Worm (Caenorhabditis elegans) whole organism, mixed stage, embryonic: ENCODE data around the gene sri-39.
"Not testable (repeated sequence)": the region's sequence is repeated elsewhere in the genome, so short reads cannot be mapped to it uniquely, and the experiment has no call there.

Experiments used
- M03D4.4 ChIP-seq: sonication (generic microtip); optimal IDR thresholded peaks from 2 replicates; lab custom pipeline; 2017; ENCODE audit warnings: mild to moderate bottlenecking, missing genetic modification characterization, missing compliant biosample characterization
- bed-3 ChIP-seq: fragments of 200-800 bp; sonication (Bioruptor generic); optimal IDR thresholded peaks from 3 replicates; lab custom pipeline; 2018; ENCODE audit warnings: mild to moderate bottlenecking, missing genetic modification characterization, moderate library complexity, missing compliant biosample characterization
- ceh-83 ChIP-seq: fragments of 200-800 bp; sonication (Bioruptor generic); optimal IDR thresholded peaks from 2 replicates; lab custom pipeline; 2018; ENCODE audit warnings: mild to moderate bottlenecking, missing genetic modification characterization, missing compliant biosample characterization
- ces-1 ChIP-seq: fragments of 150-350 bp; optimal IDR thresholded peaks from 2 replicates; lab custom pipeline; 2014; ENCODE audit warnings: missing biosample characterization, missing genetic modification reagents, missing genetic modification characterization
- cnd-1 ChIP-seq: fragments of 200-800 bp; sonication (Bioruptor generic); optimal IDR thresholded peaks from 2 replicates; lab custom pipeline; 2018; ENCODE audit warnings: mild to moderate bottlenecking, missing genetic modification characterization, missing compliant biosample characterization
- drap-1 ChIP-seq: fragments of 200-800 bp; sonication (Bioruptor generic); optimal IDR thresholded peaks from 3 replicates; lab custom pipeline; 2018; ENCODE audit warnings: mild to moderate bottlenecking, missing genetic modification characterization, missing compliant biosample characterization
- elt-1 ChIP-seq: sonication (generic microtip); optimal IDR thresholded peaks from 2 replicates; lab custom pipeline; 2017; ENCODE audit warnings: missing genetic modification characterization, mild to moderate bottlenecking, missing compliant biosample characterization, antibody characterized with exemption, moderate library complexity, borderline replicate concordance; ENCODE audit not compliant: insufficient read depth
- elt-3 ChIP-seq: fragments of 150-350 bp; optimal IDR thresholded peaks from 2 replicates; lab custom pipeline; 2014; ENCODE audit warnings: missing biosample characterization, missing genetic modification characterization
- flh-1 ChIP-seq: fragments of 200-800 bp; sonication (Bioruptor generic); optimal IDR thresholded peaks from 2 replicates; lab custom pipeline; 2018; ENCODE audit warnings: mild to moderate bottlenecking, missing genetic modification characterization, moderate library complexity, missing compliant biosample characterization
- ham-2 ChIP-seq: fragments of 200-800 bp; sonication (Bioruptor generic); optimal IDR thresholded peaks from 2 replicates; lab custom pipeline; 2018; ENCODE audit warnings: mild to moderate bottlenecking, missing genetic modification characterization, missing compliant biosample characterization
- hlh-1 ChIP-seq: fragments of 150-350 bp; optimal IDR thresholded peaks from 2 replicates; lab custom pipeline; 2014; ENCODE audit warnings: missing biosample characterization, missing genetic modification reagents, missing genetic modification characterization
- lin-13 ChIP-seq: fragments of 150-350 bp; optimal IDR thresholded peaks from 2 replicates; lab custom pipeline; 2014; ENCODE audit warnings: missing biosample characterization, missing genetic modification characterization
- lin-32 ChIP-seq: fragments of 200-800 bp; sonication (Bioruptor generic); optimal IDR thresholded peaks from 2 replicates; lab custom pipeline; 2018; ENCODE audit warnings: mild to moderate bottlenecking, missing genetic modification characterization, missing compliant biosample characterization
- lsy-2 ChIP-seq: fragments of 150-350 bp; optimal IDR thresholded peaks from 2 replicates; lab custom pipeline; 2014; ENCODE audit warnings: missing biosample characterization, missing genetic modification characterization
- mab-5 ChIP-seq: fragments of 150-350 bp; optimal IDR thresholded peaks from 2 replicates; lab custom pipeline; 2014; ENCODE audit warnings: missing biosample characterization, missing genetic modification characterization
- mep-1 ChIP-seq: fragments of 150-350 bp; optimal IDR thresholded peaks from 2 replicates; lab custom pipeline; 2017; ENCODE audit warnings: missing biosample characterization, missing genetic modification reagents, missing genetic modification characterization, inconsistent platforms
- mls-2 ChIP-seq: sonication (generic microtip); optimal IDR thresholded peaks from 2 replicates; lab custom pipeline; 2016; ENCODE audit warnings: mild to moderate bottlenecking, missing genetic modification characterization, moderate library complexity, missing compliant biosample characterization
- nhr-12 ChIP-seq: fragments of 150-350 bp; optimal IDR thresholded peaks from 2 replicates; lab custom pipeline; 2014; ENCODE audit warnings: missing biosample characterization, missing genetic modification characterization
- nhr-2 ChIP-seq: fragments of 150-350 bp; optimal IDR thresholded peaks from 2 replicates; lab custom pipeline; 2014; ENCODE audit warnings: missing biosample characterization, missing genetic modification characterization
- nhr-237 ChIP-seq: fragments of 150-350 bp; optimal IDR thresholded peaks from 2 replicates; lab custom pipeline; 2014; ENCODE audit warnings: missing biosample characterization, missing genetic modification characterization
- nhr-76 ChIP-seq: sonication (generic microtip); optimal IDR thresholded peaks from 2 replicates; lab custom pipeline; 2017; ENCODE audit warnings: missing biosample characterization, missing genetic modification characterization
- pha-4 ChIP-seq: fragments of 150-350 bp; optimal IDR thresholded peaks from 2 replicates; lab custom pipeline; 2018; ENCODE audit warnings: missing biosample characterization, missing genetic modification reagents, missing genetic modification characterization
- sem-2 ChIP-seq: fragments of 200-800 bp; sonication (Bioruptor generic); optimal IDR thresholded peaks from 2 replicates; lab custom pipeline; 2018; ENCODE audit warnings: mild to moderate bottlenecking, missing genetic modification characterization, missing compliant biosample characterization
- sptf-1 ChIP-seq: sonication (generic microtip); optimal IDR thresholded peaks from 2 replicates; lab custom pipeline; 2017; ENCODE audit warnings: mild to moderate bottlenecking, missing genetic modification characterization, moderate library complexity, missing compliant biosample characterization
- unc-120 ChIP-seq: sonication (generic microtip); optimal IDR thresholded peaks from 2 replicates; lab custom pipeline; 2017; ENCODE audit warnings: missing genetic modification characterization, missing compliant biosample characterization; ENCODE audit not compliant: poor library complexity, severe bottlenecking
- unc-39 ChIP-seq: fragments of 150-350 bp; optimal IDR thresholded peaks from 2 replicates; lab custom pipeline; 2014; ENCODE audit warnings: missing biosample characterization, missing genetic modification characterization
- unc-62 ChIP-seq: fragments of 150-350 bp; optimal IDR thresholded peaks from 2 replicates; lab custom pipeline; 2014; ENCODE audit warnings: missing biosample characterization, missing genetic modification reagents, missing genetic modification characterization
- zip-8 ChIP-seq: fragments of 150-350 bp; optimal IDR thresholded peaks from 2 replicates; lab custom pipeline; 2014; ENCODE audit warnings: missing biosample characterization, missing genetic modification characterization
- ztf-11 ChIP-seq: fragments of 150-350 bp; optimal IDR thresholded peaks from 2 replicates; lab custom pipeline; 2014; ENCODE audit warnings: missing biosample characterization, missing genetic modification characterization

Gene sri-39

DNA sequence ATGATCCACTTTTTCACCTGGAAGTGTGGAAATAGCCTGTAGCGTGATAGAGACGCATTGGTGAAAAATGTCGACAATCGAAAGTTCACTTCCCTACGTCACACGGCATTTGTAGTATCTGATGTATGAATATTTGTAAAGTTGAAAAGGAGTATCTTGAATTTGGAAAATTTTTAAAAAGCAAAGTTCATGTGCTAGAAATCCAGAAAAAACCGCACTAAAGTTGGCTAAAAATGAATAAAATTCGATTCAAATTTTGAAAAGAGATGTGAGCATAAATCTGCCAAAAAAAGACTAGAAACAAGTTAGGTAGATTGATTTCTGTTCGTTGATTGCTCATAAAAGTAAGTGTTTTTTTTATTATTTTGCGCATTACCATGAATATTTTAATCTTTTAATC is 4.3 kb upstream of the sri-39 start, which contains the start of gene sri-74:
Gene sri-74, minus strand, starts transcription at position 101 of the 400 bp plus-strand sequence.
- TF ChIP-seq lsy-2: no peak

- TF ChIP-seq bed-3 (GFP tag; lab: Kevin White, UChicago) (no peak), flh-1 (no peak), lsy-2 (no peak), lin-13 (no peak), unc-120 (no peak), ztf-11 (tag; lab: Kevin White, UChicago) (no peak), hlh-1 (tag; lab: Kevin White, UChicago) (no peak), nhr-12 (no peak), unc-62 (GFP tag; lab: Kevin White, UChicago) (no peak), lin-32 (no peak), sem-2 (GFP tag; lab: Kevin White, UChicago) (no peak), nhr-76 (tag; lab: Kevin White, UChicago) (no peak), mep-1 (tag; lab: Kevin White, UChicago) (no peak), ham-2 (no peak), mls-2 (tag; lab: Kevin White, UChicago) (no peak), unc-39 (tag; lab: Kevin White, UChicago) (no peak), ces-1 (GFP tag; lab: Kevin White, UChicago) (no peak), elt-3 (tag; lab: Kevin White, UChicago) (no peak), M03D4.4 (tag; lab: Kevin White, UChicago) (no peak)
Measured at ce11 chrII:2585493-2585892, 1.8 kb upstream of the sri-39 start, which contains the start of gene sri-36. TSS of gene sri-36 (minus strand) at chrII:2585593.

DNA sequence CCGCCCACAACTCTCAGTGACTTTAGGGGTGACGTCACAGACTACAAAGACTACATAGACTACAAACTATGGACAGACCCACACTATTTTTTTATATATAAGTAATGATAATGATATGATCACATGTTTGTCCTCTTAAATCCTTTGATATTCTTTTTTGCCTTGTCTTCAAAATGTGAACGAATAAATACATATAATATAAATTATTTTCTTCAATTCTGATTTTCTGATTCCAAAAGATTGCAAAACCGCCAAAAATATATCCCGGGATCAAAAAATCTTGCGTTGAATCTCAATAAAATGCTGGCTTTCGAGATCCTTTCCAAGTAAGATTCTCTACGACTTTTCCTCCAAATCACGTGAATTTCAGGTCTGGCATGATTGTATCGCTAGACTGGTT is 12.9 kb downstream of the sri-39 start, which contains the start of gene F33H12.1:
Gene F33H12.1, plus strand, starts transcription at position 301 of the 400 bp plus-strand sequence.
- TF ChIP-seq sptf-1, mab-5, elt-3 (tag; lab: Kevin White, UChicago): not testable (repeated sequence)

ce11 chrII:2600931-2601330 is 13.6 kb downstream of the sri-39 start:
- no peak for TF ChIP-seq nhr-2 (tag; lab: Kevin White, UChicago)
- TF ChIP-seq lin-32: no peak
- no peak for TF ChIP-seq sptf-1 (tag; lab: Kevin White, UChicago)
- no peak for TF ChIP-seq pha-4 (tag; lab: Kevin White, UChicago)
- TF ChIP-seq flh-1: no peak
- TF ChIP-seq cnd-1 (tag; lab: Kevin White, UChicago): no peak
- TF ChIP-seq M03D4.4 (tag; lab: Kevin White, UChicago): no peak
- TF ChIP-seq zip-8 (tag; lab: Kevin White, UChicago): no peak
- TF ChIP-seq nhr-237 (tag; lab: Kevin White, UChicago): no peak
- TF ChIP-seq elt-1: no peak
- no peak for TF ChIP-seq elt-3 (tag; lab: Kevin White, UChicago)
- no peak for TF ChIP-seq hlh-1 (tag; lab: Kevin White, UChicago)
- no peak for TF ChIP-seq lin-13
- TF ChIP-seq, all 35 proteins: peak for 0

DNA sequence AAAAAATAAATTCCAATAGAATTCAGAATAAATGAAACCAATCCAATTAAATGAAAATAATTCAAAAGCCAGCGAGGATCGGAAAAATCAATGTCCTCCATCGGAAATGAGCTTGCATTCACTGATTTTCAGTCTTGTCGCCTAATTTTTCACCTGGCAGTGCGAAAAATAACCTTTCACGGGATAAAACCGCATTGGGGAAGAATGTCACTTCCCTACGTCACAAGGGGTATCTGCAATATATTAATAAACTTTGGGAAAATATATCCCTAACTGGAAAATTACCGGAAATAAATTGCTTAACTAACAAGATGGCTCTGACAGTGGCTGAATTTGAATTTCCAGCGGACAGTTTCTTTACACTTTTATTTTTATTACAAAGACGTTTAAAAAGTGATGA is 18.0 kb downstream of the sri-39 start, which contains the start of gene sri-77:
Gene sri-77, minus strand, starts transcription at position 101 of the 400 bp plus-strand sequence.
- TF ChIP-seq unc-120 (no peak), nhr-2 (tag; lab: Kevin White, UChicago) (no peak), flh-1 (no peak), elt-1 (no peak)
- TF ChIP-seq, all 35 proteins: peak for 0

- TF ChIP-seq drap-1 (GFP tag; lab: Kevin White, UChicago): no peak
- no peak for TF ChIP-seq nhr-237 (tag; lab: Kevin White, UChicago)
- no peak for TF ChIP-seq ztf-11 (tag; lab: Kevin White, UChicago)
- no peak for TF ChIP-seq sptf-1 (tag; lab: Kevin White, UChicago)
- no peak for TF ChIP-seq unc-39 (tag; lab: Kevin White, UChicago)
- no peak for TF ChIP-seq mab-5 (tag; lab: Kevin White, UChicago)
- TF ChIP-seq hlh-1 (tag; lab: Kevin White, UChicago): no peak
- TF ChIP-seq lin-13: no peak
- no peak for TF ChIP-seq unc-62 (GFP tag; lab: Kevin White, UChicago)
- no peak for TF ChIP-seq zip-8 (tag; lab: Kevin White, UChicago)
- no peak for TF ChIP-seq sem-2 (GFP tag; lab: Kevin White, UChicago)
- TF ChIP-seq ceh-83 (GFP tag; lab: Kevin White, UChicago): no peak
- TF ChIP-seq bed-3 (GFP tag; lab: Kevin White, UChicago): no peak
- no peak for TF ChIP-seq ces-1 (GFP tag; lab: Kevin White, UChicago)
Measured at ce11 chrII:2610202-2610912, 23.1 kb downstream of the sri-39 start, which contains the start of gene sri-38. TSS of gene sri-38 (plus strand) at chrII:2610862.
